Fruit fly (Drosophila melanogaster) whole organism, embryonic: ENCODE measurements around the gene CG9316.

Experiments
- Aef1 ChIP-seq: fragments of 200-800 bp; sonication (Bioruptor generic); IDR thresholded peaks from 3 replicates; pipeline ENCODE4 v1.3.6; 2022; ENCODE audit warnings: missing biosample characterization, missing genetic modification characterization
- Bgb ChIP-seq: fragments of 200-800 bp; sonication (Bioruptor generic); IDR thresholded peaks from 2 replicates; pipeline ENCODE4 v1.3.6; 2022; ENCODE audit warnings: missing biosample characterization, missing genetic modification characterization; ENCODE audit not compliant: partially characterized antibody
- CG1024 ChIP-seq: fragments of 200-800 bp; sonication (Bioruptor generic); IDR thresholded peaks from 2 replicates; pipeline ENCODE4 v1.3.6; 2022; ENCODE audit warnings: missing biosample characterization, missing genetic modification characterization
- CG12155 ChIP-seq: fragments of 200-800 bp; sonication (Bioruptor generic); optimal IDR thresholded peaks from 3 replicates; lab custom pipeline; 2016; ENCODE audit warnings: missing biosample characterization, missing genetic modification characterization
- CG14965 ChIP-seq: fragments of 200-800 bp; sonication (Bioruptor generic); optimal IDR thresholded peaks from 2 replicates; lab custom pipeline; 2016; ENCODE audit warnings: missing biosample characterization, missing genetic modification characterization, borderline replicate concordance
- CG15011 ChIP-seq: fragments of 200-800 bp; sonication (Bioruptor generic); optimal IDR thresholded peaks from 3 replicates; lab custom pipeline; 2018; ENCODE audit warnings: missing biosample characterization, mild to moderate bottlenecking, missing genetic modification characterization
- CG16813 ChIP-seq: fragments of 200-800 bp; sonication (Bioruptor generic); IDR thresholded peaks from 3 replicates; pipeline ENCODE4 v1.3.6; 2022; ENCODE audit warnings: missing biosample characterization, missing genetic modification characterization; ENCODE audit not compliant: partially characterized antibody
- CG2889 ChIP-seq: fragments of 200-800 bp; sonication (Bioruptor generic); IDR thresholded peaks from 3 replicates; pipeline ENCODE4 v1.3.6; 2022; ENCODE audit warnings: missing biosample characterization, missing genetic modification characterization
- CG33213 ChIP-seq: fragments of 200-800 bp; sonication (Bioruptor generic); optimal IDR thresholded peaks from 3 replicates; lab custom pipeline; 2016; ENCODE audit warnings: missing biosample characterization, missing genetic modification characterization
- CG4282 ChIP-seq: fragments of 200-800 bp; sonication (Bioruptor generic); optimal IDR thresholded peaks from 2 replicates; lab custom pipeline; 2016; ENCODE audit warnings: missing biosample characterization, missing genetic modification characterization
- CG4730 ChIP-seq: fragments of 200-800 bp; sonication (Bioruptor generic); IDR thresholded peaks from 2 replicates; pipeline ENCODE4 v1.3.6; 2022; ENCODE audit warnings: missing biosample characterization, missing genetic modification characterization
- CG6272 ChIP-seq: fragments of 200-800 bp; sonication (Bioruptor generic); IDR thresholded peaks from 2 replicates; pipeline ENCODE4 v1.3.6; 2022; ENCODE audit warnings: missing biosample characterization, missing genetic modification characterization
- CG6854 ChIP-seq: fragments of 200-800 bp; sonication (Bioruptor generic); optimal IDR thresholded peaks from 3 replicates; lab custom pipeline; 2017; ENCODE audit warnings: missing biosample characterization, mild to moderate bottlenecking, missing genetic modification characterization
- CG8089 ChIP-seq: fragments of 200-800 bp; sonication (Bioruptor generic); optimal IDR thresholded peaks from 3 replicates; lab custom pipeline; 2016; ENCODE audit warnings: missing biosample characterization, missing genetic modification characterization
- CG8944 ChIP-seq: fragments of 200-800 bp; sonication (Bioruptor generic); optimal IDR thresholded peaks from 3 replicates; lab custom pipeline; 2016; ENCODE audit warnings: missing biosample characterization, missing genetic modification characterization
- CG9215 ChIP-seq: fragments of 200-800 bp; sonication (Bioruptor generic); IDR thresholded peaks from 2 replicates; pipeline ENCODE4 v1.3.6; 2022; ENCODE audit warnings: missing biosample characterization, missing genetic modification characterization
- CG9932 ChIP-seq: fragments of 200-800 bp; sonication (Bioruptor generic); IDR thresholded peaks from 2 replicates; pipeline ENCODE4 v1.3.6; 2022; ENCODE audit warnings: missing biosample characterization, missing genetic modification characterization
- D19A ChIP-seq: fragments of 200-800 bp; optimal IDR thresholded peaks from 3 replicates; lab custom pipeline; 2019; ENCODE audit warnings: missing biosample characterization, mild to moderate bottlenecking, missing genetic modification characterization, moderate library complexity
- Dip2 ChIP-seq: fragments of 200-800 bp; sonication (Bioruptor generic); IDR thresholded peaks from 2 replicates; pipeline ENCODE4 v1.3.6; 2022; ENCODE audit warnings: missing biosample characterization, missing genetic modification characterization
- Dll ChIP-seq: fragments of 200-800 bp; sonication (Bioruptor generic); IDR thresholded peaks from 4 replicates; pipeline ENCODE4 v1.3.6; 2022; ENCODE audit warnings: missing biosample characterization, missing genetic modification characterization; ENCODE audit not compliant: partially characterized antibody
- Dp ChIP-seq: fragments of 200-800 bp; sonication (Bioruptor generic); optimal IDR thresholded peaks from 2 replicates; lab custom pipeline; 2018; ENCODE audit warnings: missing biosample characterization, mild to moderate bottlenecking, missing genetic modification characterization, moderate library complexity
- Drgx ChIP-seq: fragments of 200-800 bp; sonication (Bioruptor generic); IDR thresholded peaks from 2 replicates; pipeline ENCODE4 v1.3.6; 2022; ENCODE audit warnings: missing biosample characterization, missing genetic modification characterization
- Ets97D ChIP-seq: fragments of 200-800 bp; sonication (Bioruptor generic); optimal IDR thresholded peaks from 3 replicates; lab custom pipeline; 2016; ENCODE audit warnings: missing biosample characterization, missing genetic modification characterization
- H2.0 ChIP-seq: fragments of 200-800 bp; sonication (Bioruptor generic); IDR thresholded peaks from 2 replicates; pipeline ENCODE4 v1.3.6; 2022; ENCODE audit warnings: missing biosample characterization, missing genetic modification characterization
- HHEX ChIP-seq: fragments of 200-800 bp; sonication (Bioruptor generic); optimal IDR thresholded peaks from 3 replicates; lab custom pipeline; 2017; ENCODE audit warnings: missing biosample characterization, mild to moderate bottlenecking, missing genetic modification characterization, missing genetic modification reagents
- Hand ChIP-seq: fragments of 200-800 bp; sonication (Bioruptor generic); optimal IDR thresholded peaks from 2 replicates; lab custom pipeline; 2017; ENCODE audit warnings: mild to moderate bottlenecking, missing biosample characterization, missing genetic modification reagents, missing genetic modification characterization
- Nf-YA ChIP-seq: fragments of 200-800 bp; sonication (Bioruptor generic); IDR thresholded peaks from 2 replicates; pipeline ENCODE4 v1.3.6; 2022; ENCODE audit warnings: missing biosample characterization, missing genetic modification characterization
- Nf-YB ChIP-seq: fragments of 200-800 bp; sonication (Bioruptor generic); optimal IDR thresholded peaks from 3 replicates; lab custom pipeline; 2019; ENCODE audit warnings: missing biosample characterization, mild to moderate bottlenecking, missing genetic modification characterization, moderate library complexity
- Nf-YC ChIP-seq: fragments of 200-800 bp; optimal IDR thresholded peaks from 3 replicates; lab custom pipeline; 2019; ENCODE audit warnings: missing biosample characterization, mild to moderate bottlenecking, missing genetic modification characterization, moderate library complexity
- Poxn ChIP-seq: fragments of 200-800 bp; sonication (Bioruptor generic); IDR thresholded peaks from 2 replicates; pipeline ENCODE4 v1.3.6; 2022; ENCODE audit warnings: missing biosample characterization, missing genetic modification characterization
- Ravus ChIP-seq: fragments of 200-800 bp; sonication (Bioruptor generic); IDR thresholded peaks from 2 replicates; pipeline ENCODE4 v1.3.6; 2022; ENCODE audit warnings: missing biosample characterization, missing genetic modification characterization
- Sin3A ChIP-seq: fragments of >200 bp; optimal IDR thresholded peaks from 2 replicates; lab custom pipeline; 2018
- Stat92E ChIP-seq, 3 experiments: fragments of >200 bp in 2 of 3; fragments of 200-800 bp in 1 of 3; sonication (Bioruptor generic) in 1 of 3; optimal IDR thresholded peaks; 2 replicates each; lab custom pipeline; 2017 to 2019; ENCODE audit warnings: missing biosample characterization in 3 of 3, missing genetic modification characterization in 3 of 3, mild to moderate bottlenecking in 1 of 3, moderate library complexity in 1 of 3
- TFAM ChIP-seq: fragments of 200-800 bp; sonication (Bioruptor generic); optimal IDR thresholded peaks from 2 replicates; lab custom pipeline; 2017; ENCODE audit warnings: missing biosample characterization, missing genetic modification characterization, inconsistent platforms
- br ChIP-seq: fragments of >200 bp; optimal IDR thresholded peaks from 2 replicates; lab custom pipeline; 2017
- disco-r ChIP-seq: fragments of 200-800 bp; sonication (Bioruptor generic); optimal IDR thresholded peaks from 2 replicates; lab custom pipeline; 2016; ENCODE audit warnings: missing biosample characterization, missing genetic modification characterization
- emc ChIP-seq: fragments of 200-800 bp; sonication (Bioruptor generic); optimal IDR thresholded peaks from 2 replicates; lab custom pipeline; 2016; ENCODE audit warnings: missing biosample characterization, missing genetic modification characterization
- exex ChIP-seq: fragments of 200-800 bp; sonication (Bioruptor generic); optimal IDR thresholded peaks from 4 replicates; lab custom pipeline; 2018; ENCODE audit warnings: missing biosample characterization, mild to moderate bottlenecking, missing genetic modification characterization, moderate library complexity
- eyg ChIP-seq: fragments of 200-800 bp; sonication (Bioruptor generic); optimal IDR thresholded peaks from 3 replicates; lab custom pipeline; 2016; ENCODE audit warnings: missing biosample characterization, missing genetic modification characterization
- ham ChIP-seq: fragments of 200-800 bp; sonication (Bioruptor generic); IDR thresholded peaks from 2 replicates; pipeline ENCODE4 v1.3.6; 2022; ENCODE audit warnings: missing biosample characterization, missing genetic modification characterization
- hbn ChIP-seq: fragments of 200-800 bp; sonication (Bioruptor generic); IDR thresholded peaks from 2 replicates; pipeline ENCODE4 v1.3.6; 2022; ENCODE audit warnings: missing biosample characterization, missing genetic modification characterization; ENCODE audit not compliant: partially characterized antibody
- kay ChIP-seq: fragments of 200-800 bp; sonication (Bioruptor generic); optimal IDR thresholded peaks from 2 replicates; lab custom pipeline; 2016; ENCODE audit warnings: missing biosample characterization, missing genetic modification characterization
- ken ChIP-seq: fragments of 200-800 bp; sonication (Bioruptor generic); IDR thresholded peaks from 3 replicates; pipeline ENCODE4 v1.3.6; 2022; ENCODE audit warnings: missing biosample characterization, missing genetic modification characterization
- nerfin-2 ChIP-seq: fragments of 200-800 bp; sonication (Bioruptor generic); IDR thresholded peaks from 2 replicates; pipeline ENCODE4 v1.3.6; 2022; ENCODE audit warnings: missing biosample characterization, missing genetic modification characterization; ENCODE audit not compliant: partially characterized antibody
- psq ChIP-seq: fragments of 200-800 bp; sonication (Bioruptor generic); optimal IDR thresholded peaks from 2 replicates; lab custom pipeline; 2017; ENCODE audit warnings: missing biosample characterization, missing genetic modification characterization
- sc ChIP-seq, 3 experiments: fragments of >200 bp in 2 of 3; fragments of 200-800 bp in 1 of 3; sonication (Bioruptor generic) in 1 of 3; optimal IDR thresholded peaks; 2 replicates in 2 of 3; 3 replicates in 1 of 3; lab custom pipeline; 2017; ENCODE audit warnings: mild to moderate bottlenecking in 1 of 3, missing biosample characterization in 1 of 3, missing genetic modification characterization in 1 of 3, missing genetic modification reagents in 1 of 3
- schlank ChIP-seq: fragments of 200-800 bp; sonication (Bioruptor generic); optimal IDR thresholded peaks from 2 replicates; lab custom pipeline; 2018; ENCODE audit warnings: missing biosample characterization, mild to moderate bottlenecking, missing genetic modification characterization
- scrt ChIP-seq: fragments of 200-800 bp; sonication (Bioruptor generic); optimal IDR thresholded peaks from 2 replicates; lab custom pipeline; 2018; ENCODE audit warnings: missing biosample characterization, mild to moderate bottlenecking, missing genetic modification characterization, moderate library complexity
- sisA ChIP-seq: fragments of 200-800 bp; sonication (Bioruptor generic); IDR thresholded peaks from 2 replicates; pipeline ENCODE4 v1.3.6; 2022; ENCODE audit warnings: missing biosample characterization, missing genetic modification characterization
- slbo ChIP-seq: fragments of 200-800 bp; sonication (Bioruptor generic); IDR thresholded peaks from 2 replicates; pipeline ENCODE4 v1.3.6; 2022; ENCODE audit warnings: missing biosample characterization, missing genetic modification characterization
- tin ChIP-seq: fragments of 200-800 bp; sonication (Bioruptor generic); optimal IDR thresholded peaks from 3 replicates; lab custom pipeline; 2016; ENCODE audit warnings: missing biosample characterization, missing genetic modification characterization
- yki ChIP-seq: fragments of >200 bp; optimal IDR thresholded peaks from 3 replicates; lab custom pipeline; 2018

The CG9316 gene

DNA sequence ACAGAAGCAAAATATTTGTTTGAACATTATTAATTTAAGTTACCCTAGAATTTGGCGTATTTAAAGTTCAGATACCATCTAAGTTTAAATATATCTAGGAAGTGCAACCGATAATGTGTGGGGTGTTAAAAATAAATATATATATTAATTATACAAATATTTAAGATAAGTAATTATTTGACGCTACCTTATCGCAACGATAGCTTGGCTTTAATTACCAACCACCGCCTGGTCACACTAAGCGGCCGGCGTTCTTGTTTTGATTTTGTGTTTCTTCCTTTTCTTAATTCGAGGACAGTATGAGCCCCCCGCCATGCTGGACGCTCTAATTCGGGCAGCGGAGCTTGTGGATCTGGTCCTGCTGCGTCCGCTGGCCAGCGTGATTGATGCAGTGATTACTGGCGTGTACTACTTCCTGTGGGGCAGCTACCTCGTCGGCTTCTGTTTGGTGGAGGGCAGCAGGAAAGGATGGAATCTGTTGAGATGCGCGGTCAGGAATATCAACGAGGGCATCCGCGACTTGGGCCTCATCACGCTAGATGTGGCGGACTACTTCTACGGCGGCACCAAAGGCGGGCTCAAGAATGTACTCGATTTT, 44.1 kb downstream of the CG9316 start, which contains the start of gene CG2617 (continued):
- TF ChIP-seq Poxn (no peak), CG6854 (GFP tag; lab: Kevin White, UChicago) (no peak), D19A (tag; lab: Kevin White, UChicago) (no peak), Dip2 (no peak), HHEX (no peak), Drgx (no peak), sc (optimal IDR thresholded peaks at IDR 0.05; lab: Kevin White, UChicago) (no peak), sc (GFP tag; optimal IDR thresholded peaks at IDR 0.05; lab: Kevin White, UChicago) (no peak), Stat92E (GFP tag; optimal IDR thresholded peaks at IDR 0.05; lab: Kevin White, UChicago) (no peak), CG4282 (GFP tag; lab: Kevin White, UChicago) (no peak), schlank (tag; lab: Kevin White, UChicago) (no peak), Nf-YC (tag; lab: Kevin White, UChicago) (no peak), CG8944 (GFP tag; lab: Kevin White, UChicago) (no peak), exex (tag; lab: Kevin White, UChicago) (no peak), CG16813 (GFP tag; lab: Robert Waterston, UW) (no peak), Ravus (GFP tag; lab: Robert Waterston, UW) (no peak), ham (GFP tag; lab: Robert Waterston, UW) (no peak), CG15011 (no peak), yki (no peak), Bgb (0 out of 2 replicates have a peak, but pooled peaks have one; percentile 42), disco-r (GFP tag; lab: Kevin White, UChicago) (no peak), Dll (GFP tag; lab: Robert Waterston, UW) (peak; percentile 61; the same call in 2 of the 4 replicates), CG6272 (GFP tag; lab: Robert Waterston, UW) (no peak), TFAM (no peak), Ets97D (GFP tag; lab: Kevin White, UChicago) (no peak), hbn (0 out of 2 replicates have a peak, but pooled peaks have one; percentile 19), eyg (no peak), CG1024 (GFP tag; lab: Robert Waterston, UW) (no peak)

- no peak for TF ChIP-seq scrt (GFP tag; lab: Kevin White, UChicago)
- TF ChIP-seq Nf-YB (GFP tag; lab: Kevin White, UChicago) = no peak
- no peak for TF ChIP-seq CG14965 (GFP tag; lab: Kevin White, UChicago)
- TF ChIP-seq CG12155 (GFP tag; lab: Kevin White, UChicago) = peak; percentile 26
- peak; percentile 45 for TF ChIP-seq H2.0
- TF ChIP-seq Nf-YA (GFP tag; lab: Robert Waterston, UW) = no peak
- TF ChIP-seq br (lab: Kevin White, UChicago) = no peak
- TF ChIP-seq slbo (GFP tag; lab: Robert Waterston, UW) = peak; percentile 58
- no peak for TF ChIP-seq sisA (GFP tag; lab: Robert Waterston, UW)
- TF ChIP-seq CG9932 (GFP tag; lab: Robert Waterston, UW) = peak; percentile 51; the same call in 1 of the 2 replicates
- TF ChIP-seq CG2889 (GFP tag; lab: Robert Waterston, UW) = no peak
- TF ChIP-seq Hand (GFP tag; lab: Kevin White, UChicago) = no peak
- TF ChIP-seq Sin3A (lab: Kevin White, UChicago) = no peak
- no peak for TF ChIP-seq Poxn
- TF ChIP-seq Dp (GFP tag; lab: Kevin White, UChicago) = no peak
- no peak for TF ChIP-seq CG9215 (GFP tag; lab: Robert Waterston, UW)
- TF ChIP-seq psq (GFP tag; lab: Kevin White, UChicago) = no peak
- TF ChIP-seq nerfin-2 (GFP tag; lab: Robert Waterston, UW) = no peak
- TF ChIP-seq CG4730 (GFP tag; lab: Robert Waterston, UW) = no peak
- peak; percentile 14 for TF ChIP-seq tin (GFP tag; lab: Kevin White, UChicago)
- peak; percentile 10 for TF ChIP-seq CG8089 (GFP tag; lab: Kevin White, UChicago)
- no peak for TF ChIP-seq kay (GFP tag; lab: Kevin White, UChicago)
- TF ChIP-seq D19A (tag; lab: Kevin White, UChicago) = no peak
- TF ChIP-seq emc (GFP tag; lab: Kevin White, UChicago) = no peak
- peak; percentile 18 for TF ChIP-seq CG33213 (GFP tag; lab: Kevin White, UChicago)
- peak; percentile 45; the same call in 1 of the 3 replicates for TF ChIP-seq Aef1 (GFP tag; lab: Robert Waterston, UW)
- TF ChIP-seq ken (GFP tag; lab: Robert Waterston, UW) = peak; percentile 63; the same call in 1 of the 3 replicates
Measured at dm6 chr2L:20681648-20682098, 44.7 kb downstream of the CG9316 start, which contains the start of gene Cen. Gene Cen (minus strand): TSS chr2L:20681846.
